Fruit fly (Drosophila melanogaster): Measurements from ENCODE around the gene CG6985.

The CG6985 gene

DNA sequence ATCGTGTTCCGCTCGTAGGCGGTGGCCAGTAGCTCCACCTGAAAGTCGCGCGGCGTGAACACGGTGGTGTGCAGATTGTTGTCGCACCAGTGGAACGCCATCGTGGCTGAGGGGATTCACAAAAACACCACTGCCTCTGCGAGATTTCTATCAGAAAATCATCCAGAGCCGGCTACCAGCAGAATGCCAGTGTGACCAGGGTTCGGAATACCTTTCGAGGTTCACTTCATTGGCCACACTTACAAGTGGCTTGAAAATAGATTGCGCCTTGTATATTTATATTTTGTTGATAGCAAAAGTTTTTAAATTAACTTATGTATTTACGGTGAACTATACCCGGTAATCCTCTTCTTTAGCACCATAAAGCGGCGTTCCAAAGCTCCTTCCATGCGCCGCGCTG is at the start of gene CG6985, which contains the start of gene Dcr-1:
TSS of gene CG6985 (plus strand) at position 221 of the 400 bp plus-strand sequence.
TSS of gene Dcr-1 (minus strand) at position 162 of the 400 bp plus-strand sequence.
- no peak for TF ChIP-seq CG17801 (GFP tag; optimal IDR thresholded peaks at IDR 0.05; ENCODE audit: partially characterized antibody)

DNA sequence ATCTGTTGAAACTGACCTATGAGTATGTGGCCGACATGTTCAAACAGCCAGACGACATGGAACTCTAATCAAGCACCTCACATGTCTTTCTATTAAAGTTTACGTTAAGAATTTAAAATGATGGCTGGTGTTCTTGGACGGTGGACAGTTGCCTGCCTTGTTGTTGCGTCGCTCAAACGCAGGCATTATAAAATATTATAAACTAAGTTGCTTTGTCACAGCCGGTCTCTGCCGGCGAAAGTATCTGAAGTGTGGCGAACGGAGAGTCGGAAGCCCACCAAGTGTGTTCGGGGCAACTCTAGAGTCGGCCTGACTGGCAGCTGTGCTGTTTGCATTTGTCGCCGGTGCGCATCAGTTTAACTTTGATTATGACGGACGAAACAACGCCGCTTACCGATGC is 46.3 kb upstream of the CG6985 start, which contains the start of gene cd:
TSS of gene cd (plus strand) at position 301 of the 400 bp plus-strand sequence.
- TF ChIP-seq CG17801 (GFP tag; optimal IDR thresholded peaks at IDR 0.05; ENCODE audit: partially characterized antibody) = no peak

DNA sequence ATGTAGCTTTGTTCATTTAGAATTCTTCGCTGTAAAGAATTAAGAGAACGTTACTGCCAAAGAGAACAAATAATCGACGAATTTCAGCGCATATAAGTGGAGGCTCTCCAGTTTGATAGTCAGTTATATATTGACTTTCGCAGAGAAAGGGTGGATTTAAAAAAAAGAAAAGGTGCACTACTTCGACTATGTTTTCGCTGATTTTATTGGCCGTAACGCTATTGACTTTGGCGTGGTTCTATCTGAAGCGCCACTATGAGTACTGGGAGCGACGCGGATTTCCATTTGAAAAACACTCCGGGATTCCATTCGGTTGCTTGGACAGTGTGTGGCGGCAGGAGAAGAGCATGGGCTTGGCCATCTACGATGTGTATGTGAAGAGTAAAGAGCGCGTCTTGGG is 42.7 kb upstream of the CG6985 start, which contains the start of gene Cyp6d4:
TSS of gene Cyp6d4 (plus strand) at position 112 of the 400 bp plus-strand sequence.
- no peak for TF ChIP-seq CG17801 (GFP tag; optimal IDR thresholded peaks at IDR 0.05; ENCODE audit: partially characterized antibody)

DNA sequence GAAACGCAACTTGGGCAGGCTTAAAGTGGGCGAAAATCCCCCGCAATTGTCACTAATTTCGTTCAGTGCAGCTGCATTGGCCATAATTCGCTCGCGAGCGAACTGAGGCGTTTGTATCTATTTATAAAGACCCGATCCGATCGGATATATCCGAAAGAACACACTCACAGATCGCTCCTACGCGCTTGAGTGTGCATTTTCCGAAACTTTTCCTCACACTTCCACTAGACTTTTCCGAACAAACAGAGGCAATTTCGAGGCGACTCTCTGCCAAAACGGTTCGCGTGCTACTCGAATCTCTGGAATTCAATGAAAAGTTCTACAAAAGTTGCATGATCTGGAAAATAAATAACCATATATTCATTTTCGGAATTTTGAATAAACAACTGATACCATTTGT is 39.2 kb upstream of the CG6985 start, which contains the start of the genes CG6972 and CCAP:
TSS of gene CG6972 (plus strand) at position 215 of the 400 bp plus-strand sequence.
TSS of gene CCAP (minus strand) at position 292 of the 400 bp plus-strand sequence.
- no peak for TF ChIP-seq CG17801 (GFP tag; optimal IDR thresholded peaks at IDR 0.05; ENCODE audit: partially characterized antibody)

DNA sequence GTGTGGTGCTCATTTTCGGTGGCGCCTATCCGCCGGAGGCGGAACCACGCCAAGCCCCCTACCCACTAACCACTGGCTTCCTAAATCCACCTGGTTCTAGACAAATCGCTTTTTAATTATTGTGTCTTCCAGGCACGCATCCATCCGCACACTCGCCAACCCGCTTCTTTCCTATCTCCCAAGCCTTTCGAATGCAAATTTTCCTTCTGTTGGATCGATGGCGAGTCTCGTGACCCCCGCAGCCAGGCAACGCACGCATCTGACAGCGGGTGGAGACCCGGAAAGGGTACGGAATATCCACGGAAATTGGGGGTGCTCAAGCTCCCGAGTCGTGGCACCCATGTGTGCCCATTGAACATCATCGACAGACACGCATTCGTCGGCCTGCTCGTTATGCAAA is 33.8 kb upstream of the CG6985 start, which contains the start of gene CG13842:
TSS of gene CG13842 (minus strand) at position 101 of the 400 bp plus-strand sequence.
- no peak for TF ChIP-seq CG17801 (GFP tag; optimal IDR thresholded peaks at IDR 0.05; ENCODE audit: partially characterized antibody)

DNA sequence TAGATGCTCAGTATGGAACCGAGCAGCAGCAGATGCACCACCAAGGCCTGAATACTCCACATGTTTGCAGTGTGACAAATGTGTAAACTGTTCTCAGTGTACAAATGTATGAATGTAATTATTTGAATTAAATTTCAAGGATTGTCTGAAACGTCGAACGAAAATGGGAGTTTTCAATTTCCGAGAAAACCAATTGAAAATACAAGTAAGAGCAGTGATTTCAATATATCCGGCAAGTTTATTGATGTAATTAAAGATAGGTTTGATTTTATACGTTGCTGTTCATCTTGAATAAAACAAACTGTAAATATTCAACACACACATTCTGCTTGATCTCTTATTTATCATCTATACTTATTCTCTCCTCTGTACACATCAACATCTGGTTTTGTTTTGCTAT is 30.3 kb upstream of the CG6985 start, which contains the start of gene CG4907:
TSS of gene CG4907 (minus strand) at position 101 of the 400 bp plus-strand sequence.
- no peak for TF ChIP-seq CG17801 (GFP tag; optimal IDR thresholded peaks at IDR 0.05; ENCODE audit: partially characterized antibody)

DNA sequence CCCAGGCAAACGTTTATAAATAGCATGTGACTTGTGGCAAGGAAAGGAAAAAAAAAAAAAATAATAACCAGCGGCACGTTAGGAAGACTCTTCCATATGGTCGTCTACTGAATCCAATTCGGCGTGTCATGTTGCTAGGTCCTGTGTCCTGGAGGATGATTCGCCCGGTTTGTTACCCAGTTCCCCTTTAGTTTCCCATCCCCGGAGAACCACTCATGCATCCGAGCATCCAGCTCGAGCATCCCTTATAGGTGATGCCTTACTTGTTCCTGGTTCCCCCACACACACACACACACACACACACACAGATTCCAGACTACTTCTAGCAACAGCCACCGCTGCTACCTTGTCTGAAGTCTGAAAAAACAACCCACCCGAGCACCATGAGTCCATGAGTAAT is 23.1 kb upstream of the CG6985 start:
- TF ChIP-seq CG17801 (GFP tag; optimal IDR thresholded peaks at IDR 0.05; ENCODE audit: partially characterized antibody) = no peak

DNA sequence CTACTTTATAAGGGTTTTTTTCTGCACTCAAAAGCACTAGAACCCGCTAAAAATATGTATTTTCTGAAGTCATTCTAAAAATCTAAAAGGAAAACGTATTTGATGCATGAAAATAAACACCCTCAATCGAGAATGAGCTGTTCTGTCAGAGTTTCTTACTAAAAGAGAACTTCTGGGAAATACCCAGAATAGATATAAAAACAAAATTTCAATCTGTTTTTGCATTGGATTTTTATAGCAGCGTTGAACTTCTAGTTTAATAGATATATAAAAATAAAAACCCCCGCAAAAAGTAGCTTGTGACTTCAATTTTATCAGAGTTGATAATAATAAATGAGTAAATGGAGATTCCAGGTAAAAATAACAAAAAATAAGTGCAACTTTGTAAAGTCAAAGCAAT is 22.5 kb upstream of the CG6985 start:
- no peak for TF ChIP-seq CG17801 (GFP tag; optimal IDR thresholded peaks at IDR 0.05; ENCODE audit: partially characterized antibody)

DNA sequence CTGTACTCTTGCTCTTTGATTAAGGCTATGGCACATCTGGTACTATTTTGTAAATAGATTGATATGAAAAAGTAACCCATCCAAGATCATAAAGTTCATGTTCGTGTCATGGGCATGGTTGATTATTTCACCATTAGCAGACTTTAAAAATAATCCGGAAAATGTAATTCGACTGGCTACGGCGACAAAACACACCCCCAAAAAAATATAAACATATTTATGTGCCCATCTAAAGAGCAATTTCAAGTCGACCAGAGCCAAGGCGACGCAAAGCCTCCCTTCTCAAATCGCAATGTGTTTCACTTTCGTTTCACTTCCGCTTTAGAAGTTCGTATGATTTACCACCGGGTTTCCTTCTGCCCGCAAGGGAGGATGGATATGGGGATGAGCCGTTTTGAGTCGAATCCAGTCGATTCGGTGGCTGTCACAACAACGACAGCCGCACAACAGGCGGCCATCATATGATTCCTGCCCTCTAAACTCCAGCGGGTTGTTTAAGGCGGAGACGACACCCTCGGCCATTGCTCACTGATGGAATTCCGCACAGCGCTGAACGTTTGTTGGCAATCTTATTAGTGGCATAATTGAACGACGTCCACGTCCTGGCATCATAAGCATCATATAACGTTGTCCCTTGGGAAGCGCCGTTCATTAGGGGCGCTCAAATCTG is 21.9 kb upstream of the CG6985 start:
- no peak for TF ChIP-seq CG17801 (GFP tag; optimal IDR thresholded peaks at IDR 0.05; ENCODE audit: partially characterized antibody)

DNA sequence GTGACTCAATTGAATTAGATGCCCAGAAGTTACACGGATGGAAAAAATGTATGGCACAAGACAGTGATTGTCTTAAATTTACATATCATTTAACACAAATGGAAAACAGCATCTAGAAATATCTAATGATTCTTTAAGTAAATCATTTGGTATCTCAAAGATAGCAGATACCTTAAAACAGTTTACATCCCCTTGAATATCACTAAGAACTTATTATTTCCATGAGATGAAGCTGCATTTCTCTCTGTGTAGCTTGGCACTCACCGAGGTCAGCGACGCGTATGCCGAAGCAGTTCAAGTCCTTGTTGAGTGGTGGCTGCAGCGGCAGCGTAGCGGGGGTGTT is 21.4 kb upstream of the CG6985 start:
- no peak for TF ChIP-seq CG17801 (GFP tag; optimal IDR thresholded peaks at IDR 0.05; ENCODE audit: partially characterized antibody)

DNA sequence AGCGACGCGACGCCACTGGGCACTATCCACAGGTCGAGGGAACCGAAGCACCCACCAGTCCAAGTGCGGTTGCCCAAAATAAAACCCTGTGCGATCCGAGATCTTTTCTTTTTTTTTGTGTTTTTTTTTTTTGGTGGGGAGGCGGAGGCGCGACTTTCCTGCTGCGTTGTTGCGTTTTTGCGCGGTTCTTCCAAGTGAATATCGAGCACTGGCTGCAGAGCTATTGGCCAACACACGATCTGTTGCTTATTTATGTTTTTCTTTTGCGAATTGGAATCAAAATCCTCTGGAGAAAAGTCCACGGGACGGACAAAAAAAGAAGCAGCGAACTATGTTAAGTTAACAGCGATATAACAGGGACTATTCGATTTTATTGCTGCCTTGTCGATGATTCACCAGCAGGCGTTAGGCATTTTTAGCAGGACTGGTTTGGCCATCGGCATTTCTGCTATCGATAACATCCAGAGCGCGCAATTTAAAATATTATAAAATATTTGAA is 20.1 kb upstream of the CG6985 start, which contains the start of gene wge:
TSS of gene wge (minus strand) at position 343 of the 499 bp plus-strand sequence.
- TF ChIP-seq CG17801 (GFP tag; optimal IDR thresholded peaks at IDR 0.05; ENCODE audit: partially characterized antibody) = peak; percentile 57

DNA sequence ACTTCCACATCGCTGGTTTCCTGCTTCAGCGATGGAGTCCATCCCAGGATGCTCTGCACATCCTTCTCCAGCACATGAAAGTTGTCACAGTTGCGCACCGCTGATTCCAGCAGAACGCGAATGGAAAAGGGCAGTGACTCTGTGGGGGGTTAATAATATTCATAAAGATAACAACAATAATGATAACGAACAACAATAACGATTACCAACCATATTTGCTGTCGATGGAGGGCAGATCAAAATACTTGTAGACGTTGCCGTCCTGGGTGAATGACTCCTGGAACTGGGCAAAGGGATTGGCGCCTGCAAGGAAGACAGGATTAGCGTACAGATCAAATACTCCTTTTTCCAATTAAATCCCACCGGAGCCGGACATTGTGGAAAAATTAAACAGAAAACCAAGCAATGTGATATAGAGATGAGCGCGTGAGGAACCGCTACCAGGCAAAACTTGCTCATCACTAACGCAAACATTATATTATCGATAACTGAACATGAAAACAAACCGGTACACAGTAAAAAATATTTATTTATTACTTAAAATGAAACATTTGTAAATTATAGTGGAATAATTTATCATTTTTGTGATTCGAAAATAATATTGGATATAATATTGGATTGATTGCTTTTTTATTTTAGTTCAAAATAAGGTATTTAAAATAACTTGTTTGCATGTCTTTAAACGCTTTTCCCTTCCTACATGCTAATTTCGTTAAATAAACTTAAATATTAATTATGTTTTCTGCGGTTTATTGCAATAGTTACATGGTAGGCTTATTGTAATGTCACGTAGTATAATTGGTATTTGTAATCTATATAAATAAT is 16.6 kb upstream of the CG6985 start, which contains the start of gene Irp-1A:
TSS of gene Irp-1A (minus strand) at position 439 of the 825 bp plus-strand sequence.
- TF ChIP-seq CG17801 (GFP tag; optimal IDR thresholded peaks at IDR 0.05; ENCODE audit: partially characterized antibody) = peak; percentile 66

DNA sequence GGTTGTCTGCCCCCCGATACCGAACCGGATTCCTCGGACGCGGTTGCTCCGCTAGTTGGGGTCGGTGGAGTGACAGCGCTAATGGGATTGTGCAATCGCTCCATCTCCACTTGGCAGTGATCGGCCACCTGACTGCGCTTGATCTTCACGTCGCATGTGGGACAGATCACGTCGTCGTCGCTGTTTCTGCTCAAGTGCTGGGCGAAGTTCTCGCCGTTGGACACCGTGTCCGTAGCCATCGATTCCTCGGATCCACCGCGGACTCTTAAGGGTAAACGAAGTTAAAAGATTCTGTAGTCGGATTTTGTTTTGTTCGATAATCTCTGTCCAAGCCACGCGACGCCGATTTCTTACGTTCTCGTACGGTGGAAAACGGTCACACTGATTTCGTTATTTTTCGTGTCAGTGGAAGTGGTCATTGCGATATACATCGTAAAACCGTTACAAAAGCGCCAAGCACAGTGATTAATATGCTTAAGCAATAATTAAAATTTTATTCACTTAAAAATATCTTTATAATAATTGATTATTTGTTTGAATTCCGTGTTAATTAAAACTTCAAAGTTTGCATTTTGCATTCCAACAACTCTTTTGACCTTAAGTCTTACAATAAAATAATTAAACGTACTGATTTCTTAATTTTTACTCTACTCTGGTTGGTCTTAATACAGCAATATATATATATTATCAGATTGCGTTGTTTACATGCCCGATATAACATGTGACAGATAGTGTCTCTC is 14.7 kb upstream of the CG6985 start, which contains the start of gene RNF220:
TSS of gene RNF220 (minus strand) at position 384 of the 740 bp plus-strand sequence.
- TF ChIP-seq CG17801 (GFP tag; optimal IDR thresholded peaks at IDR 0.05; ENCODE audit: partially characterized antibody) = no peak

DNA sequence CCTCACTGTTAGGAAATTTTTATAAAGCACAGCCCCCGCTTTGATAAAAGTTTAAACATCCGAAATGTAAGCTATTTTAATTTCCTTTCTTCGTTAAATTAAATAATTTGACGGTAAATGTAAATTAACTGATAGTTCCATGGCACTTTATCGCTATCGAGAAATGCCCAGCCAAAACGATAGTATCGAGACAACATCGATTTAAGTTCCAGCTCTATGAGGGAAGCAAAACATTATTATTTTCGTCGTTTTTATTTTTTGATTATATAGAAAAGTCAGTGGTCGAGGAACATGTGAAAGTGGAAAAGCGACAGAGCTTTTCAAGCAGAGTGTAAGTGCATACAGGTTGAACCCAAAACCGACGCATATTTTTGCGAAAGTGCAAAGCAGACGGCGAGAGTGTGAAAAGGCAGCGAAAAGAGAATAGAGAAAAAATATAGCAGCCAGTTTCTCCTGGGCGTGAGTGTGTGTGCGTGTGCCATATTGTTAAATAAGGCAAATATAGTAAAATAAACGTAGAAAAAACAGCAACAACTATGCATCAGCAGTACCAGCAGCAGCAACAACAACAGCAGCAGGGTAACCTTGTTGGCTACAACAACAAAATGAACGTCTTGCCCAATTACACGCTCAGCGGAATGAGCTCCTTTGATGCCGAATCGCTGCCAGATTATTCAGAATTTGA is 14.0 kb upstream of the CG6985 start, which contains the start of gene CG45049:
TSS of gene CG45049 (plus strand) at position 197 of the 685 bp plus-strand sequence.
- no peak for TF ChIP-seq CG17801 (GFP tag; optimal IDR thresholded peaks at IDR 0.05; ENCODE audit: partially characterized antibody)

All from ovary, adult (tissue).